Fruit fly (Drosophila melanogaster): Measurements from ENCODE around the gene CG6040.

dm6 chr3R:19162135-19162616 lies 65.4 kb downstream of the CG6040 start, which contains the start of the genes CG42359 and Nsun5:
- TF ChIP-seq Dll (optimal IDR thresholded peaks at IDR 0.05) = no peak
- peak; percentile 60 for TF ChIP-seq pan (optimal IDR thresholded peaks at IDR 0.05)
- TF ChIP-seq psq (optimal IDR thresholded peaks at IDR 0.05) = no peak
- TF ChIP-seq usp (GFP tag; optimal IDR thresholded peaks at IDR 0.05) = no peak
- TF ChIP-seq CG8478 (optimal IDR thresholded peaks at IDR 0.05) = no peak

Measured in whole organism.